Fruit fly (Drosophila melanogaster) whole organism, embryonic: Measurements from ENCODE around the gene PAPLA1.
A peak's percentile ranks its signal among the peaks of the same experiment; 100 is the strongest.

Source experiments
- Asciz ChIP-seq: fragments of 200-800 bp; sonication (Bioruptor generic); optimal IDR thresholded peaks from 2 replicates; lab custom pipeline; 2017; ENCODE audit warnings: missing biosample characterization, mild to moderate bottlenecking, missing genetic modification characterization, missing genetic modification reagents
- Atf6 ChIP-seq: fragments of 200-800 bp; sonication (Bioruptor generic); IDR thresholded peaks from 2 replicates; pipeline ENCODE4 v1.3.6; 2022; ENCODE audit warnings: missing biosample characterization, missing genetic modification characterization
- Bteb2 ChIP-seq: fragments of 200-800 bp; sonication (Bioruptor generic); optimal IDR thresholded peaks from 2 replicates; lab custom pipeline; 2016; ENCODE audit warnings: missing biosample characterization, missing genetic modification characterization
- CG11085 ChIP-seq: fragments of 200-800 bp; sonication (Bioruptor generic); IDR thresholded peaks from 2 replicates; pipeline ENCODE4 v1.3.6; 2022; ENCODE audit warnings: missing biosample characterization, missing genetic modification characterization
- CG12659 ChIP-seq: fragments of 200-800 bp; sonication (Bioruptor generic); optimal IDR thresholded peaks from 3 replicates; lab custom pipeline; 2017; ENCODE audit warnings: mild to moderate bottlenecking, missing biosample characterization, missing genetic modification reagents, missing genetic modification characterization
- CG13287 ChIP-seq: fragments of 200-800 bp; sonication (Bioruptor generic); IDR thresholded peaks from 2 replicates; pipeline ENCODE4 v1.3.6; 2022; ENCODE audit warnings: missing biosample characterization, missing genetic modification characterization; ENCODE audit not compliant: partially characterized antibody
- CG13775 ChIP-seq: fragments of 200-800 bp; sonication (Bioruptor generic); optimal IDR thresholded peaks from 3 replicates; lab custom pipeline; 2017; ENCODE audit warnings: missing biosample characterization, mild to moderate bottlenecking, missing genetic modification characterization
- CG13894 ChIP-seq: fragments of 200-800 bp; sonication (Bioruptor generic); optimal IDR thresholded peaks from 3 replicates; lab custom pipeline; 2018; ENCODE audit warnings: missing biosample characterization, mild to moderate bottlenecking, missing genetic modification characterization, moderate library complexity
- CG14860 ChIP-seq: fragments of 200-800 bp; sonication (Bioruptor generic); IDR thresholded peaks from 3 replicates; pipeline ENCODE4 v1.3.6; 2022; ENCODE audit warnings: missing biosample characterization, missing genetic modification characterization; ENCODE audit not compliant: partially characterized antibody
- CG18619 ChIP-seq: fragments of 200-800 bp; sonication (Bioruptor generic); optimal IDR thresholded peaks from 3 replicates; lab custom pipeline; 2017; ENCODE audit warnings: missing biosample characterization, mild to moderate bottlenecking, missing genetic modification characterization
- CG32532 ChIP-seq: fragments of 200-800 bp; sonication (Bioruptor generic); IDR thresholded peaks from 2 replicates; pipeline ENCODE4 v1.3.6; 2022; ENCODE audit warnings: missing biosample characterization, missing genetic modification characterization
- CG3407 ChIP-seq: fragments of 200-800 bp; sonication (Bioruptor generic); optimal IDR thresholded peaks from 2 replicates; lab custom pipeline; 2018; ENCODE audit warnings: missing biosample characterization, mild to moderate bottlenecking, missing genetic modification characterization
- CG7987 ChIP-seq: fragments of 200-800 bp; sonication (Bioruptor generic); optimal IDR thresholded peaks from 2 replicates; lab custom pipeline; 2018; ENCODE audit warnings: missing biosample characterization, mild to moderate bottlenecking, missing genetic modification characterization, moderate library complexity
- CG8359 ChIP-seq: fragments of 200-800 bp; sonication (Bioruptor generic); optimal IDR thresholded peaks from 2 replicates; lab custom pipeline; 2017; ENCODE audit warnings: missing biosample characterization, mild to moderate bottlenecking, missing genetic modification characterization, borderline replicate concordance
- CG8765 ChIP-seq: fragments of 200-800 bp; sonication (Bioruptor generic); IDR thresholded peaks from 2 replicates; pipeline ENCODE4 v1.3.6; 2022; ENCODE audit warnings: missing biosample characterization, missing genetic modification characterization
- Dip2 ChIP-seq: fragments of 200-800 bp; sonication (Bioruptor generic); IDR thresholded peaks from 2 replicates; pipeline ENCODE4 v1.3.6; 2022; ENCODE audit warnings: missing biosample characterization, missing genetic modification characterization
- Fer2 ChIP-seq: fragments of 200-800 bp; sonication (Bioruptor generic); optimal IDR thresholded peaks from 2 replicates; lab custom pipeline; 2018; ENCODE audit warnings: missing biosample characterization, mild to moderate bottlenecking, missing genetic modification characterization, moderate library complexity
- Gug ChIP-seq: fragments of 200-800 bp; sonication (Bioruptor generic); IDR thresholded peaks from 4 replicates; pipeline ENCODE4 v1.3.6; 2022; ENCODE audit warnings: missing biosample characterization, missing genetic modification characterization
- HLH4C ChIP-seq: fragments of 200-800 bp; sonication (Bioruptor generic); IDR thresholded peaks from 3 replicates; pipeline ENCODE4 v1.3.6; 2022; ENCODE audit warnings: missing biosample characterization, missing genetic modification characterization; ENCODE audit not compliant: partially characterized antibody
- HmgD ChIP-seq: fragments of 200-800 bp; sonication (Bioruptor generic); optimal IDR thresholded peaks from 3 replicates; lab custom pipeline; 2016; ENCODE audit warnings: missing biosample characterization, missing genetic modification characterization
- NC2β ChIP-seq: fragments of 200-800 bp; sonication (Bioruptor generic); optimal IDR thresholded peaks from 2 replicates; lab custom pipeline; 2016; ENCODE audit warnings: missing biosample characterization, missing genetic modification characterization
- Optix ChIP-seq: fragments of 200-800 bp; sonication (Bioruptor generic); IDR thresholded peaks from 3 replicates; pipeline ENCODE4 v1.3.6; 2022; ENCODE audit warnings: missing biosample characterization, missing genetic modification characterization
- Poxn ChIP-seq: fragments of 200-800 bp; sonication (Bioruptor generic); IDR thresholded peaks from 2 replicates; pipeline ENCODE4 v1.3.6; 2022; ENCODE audit warnings: missing biosample characterization, missing genetic modification characterization
- ap ChIP-seq: fragments of 200-800 bp; sonication (Bioruptor generic); IDR thresholded peaks from 2 replicates; pipeline ENCODE4 v1.3.6; 2022; ENCODE audit warnings: missing biosample characterization, missing genetic modification characterization
- bbx ChIP-seq: fragments of 200-800 bp; sonication (Bioruptor generic); IDR thresholded peaks from 2 replicates; pipeline ENCODE4 v1.3.6; 2022; ENCODE audit warnings: missing biosample characterization, missing genetic modification characterization; ENCODE audit not compliant: partially characterized antibody
- cas ChIP-seq: fragments of 200-800 bp; sonication (Bioruptor generic); IDR thresholded peaks from 2 replicates; pipeline ENCODE4 v1.3.6; 2022; ENCODE audit warnings: missing biosample characterization, missing genetic modification characterization
- dati ChIP-seq: fragments of 200-800 bp; sonication (Bioruptor generic); IDR thresholded peaks from 2 replicates; pipeline ENCODE4 v1.3.6; 2022; ENCODE audit warnings: missing biosample characterization, missing genetic modification characterization
- dysf ChIP-seq: fragments of 200-800 bp; sonication (Bioruptor generic); IDR thresholded peaks from 3 replicates; pipeline ENCODE4 v1.3.6; 2022; ENCODE audit warnings: missing biosample characterization, missing genetic modification characterization
- fd102C ChIP-seq: fragments of 200-800 bp; sonication (Bioruptor generic); optimal IDR thresholded peaks from 2 replicates; lab custom pipeline; 2018; ENCODE audit warnings: missing biosample characterization, mild to moderate bottlenecking, missing genetic modification characterization, moderate library complexity
- grau ChIP-seq: fragments of 200-800 bp; optimal IDR thresholded peaks from 3 replicates; lab custom pipeline; 2019; ENCODE audit warnings: missing biosample characterization, mild to moderate bottlenecking, missing genetic modification characterization, moderate library complexity
- gro ChIP-seq: fragments of 200-800 bp; sonication (Bioruptor generic); optimal IDR thresholded peaks from 2 replicates; lab custom pipeline; 2016; ENCODE audit warnings: missing biosample characterization, missing genetic modification characterization
- hkb ChIP-seq, 2 experiments: fragments of 200-800 bp in 1 of 2; fragments of >200 bp in 1 of 2; sonication (Bioruptor generic) in 1 of 2; IDR thresholded peaks in 1 of 2; optimal IDR thresholded peaks in 1 of 2; 2 replicates each; pipeline versions ENCODE4 v1.3.6 to Lab custom; 2017 to 2022; ENCODE audit warnings: missing biosample characterization in 1 of 2, missing genetic modification characterization in 1 of 2
- ind ChIP-seq: fragments of 200-800 bp; sonication (Bioruptor generic); optimal IDR thresholded peaks from 3 replicates; lab custom pipeline; 2016; ENCODE audit warnings: missing biosample characterization, missing genetic modification characterization
- jing ChIP-seq: fragments of 200-800 bp; sonication (Bioruptor generic); optimal IDR thresholded peaks from 2 replicates; lab custom pipeline; 2018; ENCODE audit warnings: missing biosample characterization, mild to moderate bottlenecking, missing genetic modification characterization
- klu ChIP-seq: fragments of 200-800 bp; sonication (Bioruptor generic); IDR thresholded peaks from 2 replicates; pipeline ENCODE4 v1.3.6; 2022; ENCODE audit warnings: missing biosample characterization, missing genetic modification characterization
- lola ChIP-seq, 3 experiments: fragments of >200 bp in 2 of 3; fragments of 200-800 bp in 1 of 3; sonication (Bioruptor generic) in 1 of 3; optimal IDR thresholded peaks; 2 replicates each; lab custom pipeline; 2017 to 2019; ENCODE audit warnings: missing biosample characterization in 3 of 3, missing genetic modification characterization in 3 of 3, mild to moderate bottlenecking in 1 of 3, moderate library complexity in 1 of 3
- onecut ChIP-seq: fragments of 200-800 bp; sonication (Bioruptor generic); IDR thresholded peaks from 2 replicates; pipeline ENCODE4 v1.3.6; 2022; ENCODE audit warnings: missing biosample characterization, missing genetic modification characterization
- org-1 ChIP-seq: fragments of 200-800 bp; sonication (Bioruptor generic); optimal IDR thresholded peaks from 2 replicates; lab custom pipeline; 2017; ENCODE audit warnings: missing biosample characterization, missing genetic modification characterization
- pita ChIP-seq: fragments of 200-800 bp; sonication (Bioruptor generic); optimal IDR thresholded peaks from 2 replicates; lab custom pipeline; 2017; ENCODE audit warnings: missing biosample characterization, mild to moderate bottlenecking, missing genetic modification characterization
- psq ChIP-seq: fragments of 200-800 bp; sonication (Bioruptor generic); optimal IDR thresholded peaks from 2 replicates; lab custom pipeline; 2017; ENCODE audit warnings: missing biosample characterization, missing genetic modification characterization
- row ChIP-seq: fragments of 200-800 bp; sonication (Bioruptor generic); IDR thresholded peaks from 3 replicates; pipeline ENCODE4 v1.3.6; 2022; ENCODE audit warnings: missing biosample characterization, missing genetic modification characterization
- sc ChIP-seq, 3 experiments: fragments of >200 bp in 2 of 3; fragments of 200-800 bp in 1 of 3; sonication (Bioruptor generic) in 1 of 3; optimal IDR thresholded peaks; 2 replicates in 2 of 3; 3 replicates in 1 of 3; lab custom pipeline; 2017; ENCODE audit warnings: mild to moderate bottlenecking in 1 of 3, missing biosample characterization in 1 of 3, missing genetic modification characterization in 1 of 3, missing genetic modification reagents in 1 of 3
- seq ChIP-seq: fragments of 200-800 bp; sonication (Bioruptor generic); IDR thresholded peaks from 2 replicates; pipeline ENCODE4 v1.3.6; 2022; ENCODE audit warnings: missing biosample characterization, missing genetic modification characterization
- so ChIP-seq: fragments of 200-800 bp; sonication (Bioruptor generic); IDR thresholded peaks from 3 replicates; pipeline ENCODE4 v1.3.6; 2022; ENCODE audit warnings: missing biosample characterization, missing genetic modification characterization
- stc ChIP-seq: fragments of 200-800 bp; sonication (Bioruptor generic); IDR thresholded peaks from 2 replicates; pipeline ENCODE4 v1.3.6; 2022; ENCODE audit warnings: missing biosample characterization, missing genetic modification characterization
- stwl ChIP-seq: fragments of 200-800 bp; sonication (Bioruptor generic); optimal IDR thresholded peaks from 3 replicates; lab custom pipeline; 2018; ENCODE audit warnings: missing biosample characterization, mild to moderate bottlenecking, missing genetic modification characterization, moderate library complexity
- tx ChIP-seq: fragments of 200-800 bp; sonication (Bioruptor generic); optimal IDR thresholded peaks from 2 replicates; lab custom pipeline; 2016; ENCODE audit warnings: missing biosample characterization, missing genetic modification characterization
- usp ChIP-seq: fragments of >200 bp; optimal IDR thresholded peaks from 2 replicates; lab custom pipeline; 2017; ENCODE audit warnings: missing biosample characterization, missing genetic modification characterization

PAPLA1 gene

DNA sequence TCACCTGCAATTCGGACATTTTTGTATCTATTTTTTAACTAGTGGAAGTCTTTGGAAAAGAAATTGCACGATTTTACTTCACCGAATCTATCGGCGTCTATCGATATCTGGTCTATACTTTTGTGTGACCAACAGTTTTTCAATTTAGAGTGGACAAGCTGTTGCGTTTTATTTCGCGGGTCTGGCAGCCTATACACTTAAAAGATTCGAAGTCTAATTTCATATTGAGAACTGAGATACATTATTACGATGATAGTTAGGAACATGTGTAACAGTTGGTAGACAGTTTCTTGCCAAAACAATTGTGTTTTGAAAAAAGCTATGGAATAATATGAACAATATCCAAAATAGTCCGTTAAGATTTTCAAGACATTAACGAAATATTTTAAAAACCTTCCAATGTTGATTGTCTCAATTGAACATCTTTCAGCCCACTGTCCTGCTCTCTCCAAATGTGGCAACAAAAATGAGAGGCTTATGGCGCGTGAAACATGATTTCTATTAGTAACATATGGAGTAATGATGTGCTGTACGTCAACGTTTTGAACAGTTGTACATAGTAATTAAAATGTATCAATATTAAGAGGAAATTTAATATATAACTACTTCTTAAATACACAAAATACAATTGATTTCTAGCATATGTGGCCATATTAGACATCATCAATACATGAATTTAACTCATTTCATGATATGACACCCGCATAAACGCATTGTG lies 3.0 kb upstream of the PAPLA1 start, which contains the start of gene Acbp1 (continued):
- peak; percentile 95 for TF ChIP-seq dysf (GFP tag; lab: Robert Waterston, UW)
- TF ChIP-seq CG12659 (GFP tag; lab: Kevin White, UChicago) = peak; percentile 97
- peak; percentile 94 for TF ChIP-seq gro (GFP tag; lab: Kevin White, UChicago)
- peak; percentile 78 for TF ChIP-seq ap (GFP tag; lab: Robert Waterston, UW)
- TF ChIP-seq onecut (GFP tag; lab: Robert Waterston, UW) = peak; percentile 88
- peak; percentile 74 for TF ChIP-seq CG14860 (GFP tag; lab: Robert Waterston, UW)
- TF ChIP-seq tx (GFP tag; lab: Kevin White, UChicago) = peak; percentile 97
- TF ChIP-seq usp (GFP tag; lab: Kevin White, UChicago) = no peak
- TF ChIP-seq pita (GFP tag; lab: Kevin White, UChicago) = no peak
- TF ChIP-seq stc (GFP tag; lab: Robert Waterston, UW) = peak; percentile 81
- TF ChIP-seq CG8765 = no peak; the same call in 1 of the 2 replicates
- peak; percentile 96 for TF ChIP-seq CG18619
- peak; percentile 83 for TF ChIP-seq cas
- peak; percentile 79 for TF ChIP-seq bbx
- TF ChIP-seq hkb (optimal IDR thresholded peaks at IDR 0.05; lab: Kevin White, UChicago) = no peak
- peak; percentile 96 for TF ChIP-seq hkb (GFP tag; IDR thresholded peaks at IDR 0.05; lab: Robert Waterston, UW)
- peak; percentile 84 for TF ChIP-seq Gug (GFP tag; lab: Robert Waterston, UW)
- peak; percentile 93 for TF ChIP-seq NC2β (GFP tag; lab: Kevin White, UChicago)
- TF ChIP-seq seq = peak; percentile 93
- peak; percentile 83 for TF ChIP-seq jing (GFP tag; lab: Kevin White, UChicago)
- TF ChIP-seq Dip2 (GFP tag; lab: Robert Waterston, UW) = no peak
- peak; percentile 93 for TF ChIP-seq Fer2 (tag; lab: Kevin White, UChicago)
- peak; percentile 60 for TF ChIP-seq dati (GFP tag; lab: Robert Waterston, UW)
- peak; percentile 88 for TF ChIP-seq klu (GFP tag; lab: Robert Waterston, UW)
- TF ChIP-seq CG8359 (GFP tag; lab: Kevin White, UChicago) = peak; percentile 89
- peak; percentile 86 for TF ChIP-seq CG11085 (GFP tag; lab: Robert Waterston, UW)
- TF ChIP-seq sc (optimal IDR thresholded peaks at IDR 0.05; lab: Kevin White, UChicago) = no peak
- peak; percentile 91 for TF ChIP-seq sc (GFP tag; optimal IDR thresholded peaks at IDR 0.05; lab: Kevin White, UChicago)
- TF ChIP-seq Asciz (GFP tag; lab: Kevin White, UChicago) = peak; percentile 97
- TF ChIP-seq lola (GFP tag; optimal IDR thresholded peaks at IDR 0.05; lab: Kevin White, UChicago) = peak in 1 of 3 experiments; percentile 99
- TF ChIP-seq psq (GFP tag; lab: Kevin White, UChicago) = peak; percentile 64
- peak; percentile 96 for TF ChIP-seq HmgD (GFP tag; lab: Kevin White, UChicago)
- peak; percentile 96 for TF ChIP-seq stwl (tag; lab: Kevin White, UChicago)
- TF ChIP-seq CG13894 = peak; percentile 98
- TF ChIP-seq Bteb2 (GFP tag; lab: Kevin White, UChicago) = peak; percentile 92
- TF ChIP-seq fd102C (GFP tag; lab: Kevin White, UChicago) = peak; percentile 94
- TF ChIP-seq ind (GFP tag; lab: Kevin White, UChicago) = peak; percentile 92
- TF ChIP-seq HLH4C (GFP tag; lab: Robert Waterston, UW) = peak; percentile 68; the same call in 1 of the 3 replicates
- TF ChIP-seq CG13775 (GFP tag; lab: Kevin White, UChicago) = peak; percentile 97
- TF ChIP-seq row (GFP tag; lab: Robert Waterston, UW) = peak; percentile 97
- TF ChIP-seq CG3407 (GFP tag; lab: Kevin White, UChicago) = peak; percentile 91
- peak; percentile 93 for TF ChIP-seq CG7987
- TF ChIP-seq so (GFP tag; lab: Robert Waterston, UW) = peak; percentile 94
- TF ChIP-seq grau (tag; lab: Kevin White, UChicago) = peak; percentile 98
- peak; percentile 68; the same call in 1 of the 3 replicates for TF ChIP-seq Optix
- TF ChIP-seq org-1 = peak; percentile 97
- TF ChIP-seq CG32532 (GFP tag; lab: Robert Waterston, UW) = peak; percentile 93
- TF ChIP-seq Poxn = peak; percentile 81
- TF ChIP-seq CG13287 (GFP tag; lab: Robert Waterston, UW) = peak; percentile 90
- peak; percentile 94 for TF ChIP-seq Atf6 (GFP tag; lab: Robert Waterston, UW)
